Fruit fly (Drosophila melanogaster) whole organism, prepupa: ENCODE data around the gene gny.

Experiments used
- Blimp-1 ChIP-seq: fragments of 200-800 bp; sonication (Bioruptor generic); optimal IDR thresholded peaks from 3 replicates; lab custom pipeline; 2017; ENCODE audit warnings: missing biosample characterization, missing genetic modification characterization, mild to moderate bottlenecking, moderate library complexity, missing genetic modification reagents
- CG11294 ChIP-seq: fragments of 200-800 bp; sonication (Bioruptor generic); IDR thresholded peaks from 2 replicates; pipeline ENCODE4 v1.3.6; 2022; ENCODE audit warnings: missing biosample characterization, missing genetic modification characterization
- CG11762 ChIP-seq: fragments of 200-800 bp; sonication (Bioruptor generic); optimal IDR thresholded peaks from 3 replicates; lab custom pipeline; 2016; ENCODE audit warnings: missing biosample characterization, missing genetic modification characterization; ENCODE audit not compliant: insufficient read depth
- CG11902 ChIP-seq: fragments of 200-800 bp; sonication (Bioruptor generic); optimal IDR thresholded peaks from 3 replicates; lab custom pipeline; 2016; ENCODE audit warnings: missing biosample characterization, missing genetic modification characterization
- CG1621 ChIP-seq: fragments of 200-800 bp; sonication (Bioruptor generic); optimal IDR thresholded peaks from 3 replicates; lab custom pipeline; 2018; ENCODE audit warnings: missing biosample characterization, mild to moderate bottlenecking, missing genetic modification characterization
- CG16779 ChIP-seq: fragments of 200-800 bp; sonication (Bioruptor generic); optimal IDR thresholded peaks from 3 replicates; lab custom pipeline; 2017; ENCODE audit warnings: missing biosample characterization, mild to moderate bottlenecking, missing genetic modification characterization
- CG4318 ChIP-seq: fragments of 200-800 bp; sonication (Bioruptor generic); optimal IDR thresholded peaks from 3 replicates; lab custom pipeline; 2017; ENCODE audit warnings: missing biosample characterization, mild to moderate bottlenecking, missing genetic modification characterization
- CG6163 ChIP-seq: fragments of 200-800 bp; sonication (Bioruptor generic); IDR thresholded peaks from 3 replicates; pipeline ENCODE4 v1.3.6; 2022; ENCODE audit warnings: missing biosample characterization, missing genetic modification characterization
- CG6808 ChIP-seq: fragments of 200-800 bp; sonication (Bioruptor generic); optimal IDR thresholded peaks from 3 replicates; lab custom pipeline; 2017; ENCODE audit warnings: missing biosample characterization, missing genetic modification characterization, mild to moderate bottlenecking, moderate library complexity, missing genetic modification reagents
- CG7368 ChIP-seq: fragments of 200-800 bp; sonication (Bioruptor generic); optimal IDR thresholded peaks from 3 replicates; lab custom pipeline; 2016; ENCODE audit warnings: missing biosample characterization, missing genetic modification characterization
- CG9139 ChIP-seq: fragments of 200-800 bp; sonication (Bioruptor generic); optimal IDR thresholded peaks from 3 replicates; lab custom pipeline; 2017; ENCODE audit warnings: missing biosample characterization, mild to moderate bottlenecking, missing genetic modification characterization
- Eip75B ChIP-seq: fragments of 200-800 bp; sonication (Bioruptor generic); optimal IDR thresholded peaks from 3 replicates; lab custom pipeline; 2016; ENCODE audit warnings: missing biosample characterization, missing genetic modification characterization
- Eip78C ChIP-seq: fragments of 200-800 bp; sonication (Bioruptor generic); peaks from one replicate; lab custom pipeline; 2016; ENCODE audit warnings: missing biosample characterization, missing genetic modification characterization
- Hr4 ChIP-seq: fragments of 200-800 bp; sonication (Bioruptor generic); optimal IDR thresholded peaks from 3 replicates; lab custom pipeline; 2016; ENCODE audit warnings: missing biosample characterization, missing genetic modification characterization
- eg ChIP-seq: fragments of 200-800 bp; sonication (Bioruptor generic); IDR thresholded peaks from 3 replicates; pipeline ENCODE4 v1.3.6; 2022; ENCODE audit warnings: missing biosample characterization, missing genetic modification characterization
- esn ChIP-seq: fragments of 200-800 bp; sonication (Bioruptor generic); optimal IDR thresholded peaks from 2 replicates; lab custom pipeline; 2016; ENCODE audit warnings: missing biosample characterization, mild to moderate bottlenecking, missing genetic modification characterization, moderate library complexity
- fd59A ChIP-seq: fragments of 200-800 bp; sonication (Bioruptor generic); optimal IDR thresholded peaks from 2 replicates; lab custom pipeline; 2017; ENCODE audit warnings: missing biosample characterization, mild to moderate bottlenecking, missing genetic modification characterization, missing genetic modification reagents
- fd85E ChIP-seq: fragments of 200-800 bp; sonication (Bioruptor generic); optimal IDR thresholded peaks from 3 replicates; lab custom pipeline; 2016; ENCODE audit warnings: missing biosample characterization, missing genetic modification characterization
- fkh ChIP-seq: fragments of 200-800 bp; sonication (Bioruptor generic); optimal IDR thresholded peaks from 3 replicates; lab custom pipeline; 2017; ENCODE audit warnings: missing biosample characterization, mild to moderate bottlenecking, missing genetic modification characterization, moderate library complexity
- net ChIP-seq: fragments of 200-800 bp; sonication (Bioruptor generic); optimal IDR thresholded peaks from 3 replicates; lab custom pipeline; 2016; ENCODE audit warnings: missing biosample characterization, missing genetic modification characterization
- topi ChIP-seq: fragments of 200-800 bp; sonication (Bioruptor generic); optimal IDR thresholded peaks from 3 replicates; lab custom pipeline; 2016; ENCODE audit warnings: missing biosample characterization, missing genetic modification characterization

The gny gene

dm6 chr2L:10430802-10431476 lies 51.0 kb downstream of the gny start, which contains the start of the genes Bug22 and TfIIB (continued):
- TF ChIP-seq eg (GFP tag; lab: Robert Waterston, UW), result no peak; the same call in 2 of the 3 replicates
- TF ChIP-seq fd59A (GFP tag; lab: Kevin White, UChicago), result no peak
- TF ChIP-seq CG16779, result no peak
- TF ChIP-seq CG4318 (GFP tag; lab: Kevin White, UChicago), result no peak
- no peak for TF ChIP-seq CG1621 (tag; lab: Kevin White, UChicago)
- TF ChIP-seq fkh (GFP tag; lab: Kevin White, UChicago), result peak; percentile 68
- peak; percentile 71; the same call in 2 of the 3 replicates for TF ChIP-seq CG6163 (GFP tag; lab: Robert Waterston, UW)
- TF ChIP-seq esn (GFP tag; lab: Kevin White, UChicago), result peak; percentile 82
- TF ChIP-seq CG7368 (GFP tag; lab: Kevin White, UChicago), result no peak
- no peak for TF ChIP-seq CG6808 (GFP tag; lab: Kevin White, UChicago)
- no peak for TF ChIP-seq net (GFP tag; lab: Kevin White, UChicago)
- TF ChIP-seq CG11762 (GFP tag; lab: Kevin White, UChicago), result no peak
- TF ChIP-seq Eip78C (GFP tag; lab: Kevin White, UChicago), result peak; percentile 91
- TF ChIP-seq CG11902 (GFP tag; lab: Kevin White, UChicago), result no peak
- TF ChIP-seq CG9139 (GFP tag; lab: Kevin White, UChicago), result no peak
- no peak for TF ChIP-seq Hr4 (GFP tag; lab: Kevin White, UChicago)
- TF ChIP-seq topi (GFP tag; lab: Kevin White, UChicago), result peak; percentile 69
- no peak for TF ChIP-seq Blimp-1 (GFP tag; lab: Kevin White, UChicago)
- TF ChIP-seq fd85E, result no peak
- no peak for TF ChIP-seq Eip75B (GFP tag; lab: Kevin White, UChicago)
- TF ChIP-seq CG11294, result no peak
